Worm (Caenorhabditis elegans): Measurements from ENCODE around the gene sly-1.
A peak's percentile ranks its signal among the peaks of the same experiment; 100 is the strongest.

sly-1 gene

ce11 chrIII:10461164-10461546, 45.7 kb upstream of the sly-1 start, which contains the start of gene atx-2:
Gene atx-2, plus strand, starts transcription at chrIII:10461389.
- no peak for TF ChIP-seq ceh-9 (tag; optimal IDR thresholded peaks at IDR 0.05)
- TF ChIP-seq daf-12 (tag; optimal IDR thresholded peaks at IDR 0.05), result no peak
- TF ChIP-seq unc-39 (tag; optimal IDR thresholded peaks at IDR 0.05), result no peak
- peak; percentile 80 for TF ChIP-seq lin-15B (tag; optimal IDR thresholded peaks at IDR 0.05)
- peak; percentile 32 for TF ChIP-seq snpc-4 (tag; optimal IDR thresholded peaks at IDR 0.05)
- TF ChIP-seq nhr-25 (tag; optimal IDR thresholded peaks at IDR 0.05), result peak; percentile 56
- TF ChIP-seq jun-1 (tag; optimal IDR thresholded peaks at IDR 0.05), result no peak
- peak; percentile 72 for TF ChIP-seq mdl-1 (tag; optimal IDR thresholded peaks at IDR 0.05)
- TF ChIP-seq ZK546.5 (tag; optimal IDR thresholded peaks at IDR 0.05), result no peak
- TF ChIP-seq elt-3 (tag; optimal IDR thresholded peaks at IDR 0.05), result no peak
- TF ChIP-seq ceh-16 (tag; optimal IDR thresholded peaks at IDR 0.05), result peak; percentile 72
- TF ChIP-seq elt-1 (tag; optimal IDR thresholded peaks at IDR 0.05), result peak; percentile 56
- TF ChIP-seq nhr-43 (tag; optimal IDR thresholded peaks at IDR 0.05; ENCODE audit: poor library complexity, severe bottlenecking), result peak; percentile 93
- peak; percentile 98 for TF ChIP-seq hmg-11 (tag; optimal IDR thresholded peaks at IDR 0.05)
- no peak for TF ChIP-seq nhr-12 (tag; optimal IDR thresholded peaks at IDR 0.05)
- TF ChIP-seq nhr-11 (tag; optimal IDR thresholded peaks at IDR 0.05), result no peak
- TF ChIP-seq unc-62 (GFP tag; optimal IDR thresholded peaks at IDR 0.05), result no peak
- TF ChIP-seq pha-4 (tag; optimal IDR thresholded peaks at IDR 0.05), result peak; percentile 62
- peak; percentile 69 for TF ChIP-seq nfya-1 (tag; optimal IDR thresholded peaks at IDR 0.05; ENCODE audit: insufficient read depth)
- no peak for TF ChIP-seq ama-1 (optimal IDR thresholded peaks at IDR 0.05)
- peak; percentile 28 for TF ChIP-seq fos-1 (tag; optimal IDR thresholded peaks at IDR 0.05)
- TF ChIP-seq nhr-67 (tag; optimal IDR thresholded peaks at IDR 0.05), result no peak
- TF ChIP-seq nhr-23 (tag; optimal IDR thresholded peaks at IDR 0.05), result peak; percentile 77
- TF ChIP-seq lsy-12 (tag; optimal IDR thresholded peaks at IDR 0.05), result peak; percentile 85
- TF ChIP-seq ceh-28 (tag; optimal IDR thresholded peaks at IDR 0.05), result peak; percentile 73
- TF ChIP-seq nhr-77 (tag; optimal IDR thresholded peaks at IDR 0.05), result no peak
- TF ChIP-seq nhr-237 (tag; optimal IDR thresholded peaks at IDR 0.05), result no peak
- TF ChIP-seq elt-2 (tag; optimal IDR thresholded peaks at IDR 0.05), result peak; percentile 46
- peak; percentile 22 for TF ChIP-seq egl-27 (tag; optimal IDR thresholded peaks at IDR 0.05)
- peak; percentile 42 for TF ChIP-seq fkh-10 (GFP tag; optimal IDR thresholded peaks at IDR 0.05)
- no peak for TF ChIP-seq nhr-76 (tag; optimal IDR thresholded peaks at IDR 0.05)
- TF ChIP-seq nhr-28 (tag; optimal IDR thresholded peaks at IDR 0.05), result no peak
- peak; percentile 59 for TF ChIP-seq skn-1 (tag; optimal IDR thresholded peaks at IDR 0.05)
- peak; percentile 78 for TF ChIP-seq tbx-2 (tag; optimal IDR thresholded peaks at IDR 0.05)
- no peak for TF ChIP-seq zag-1 (tag; optimal IDR thresholded peaks at IDR 0.05)
- no peak for TF ChIP-seq aly-2 (tag; optimal IDR thresholded peaks at IDR 0.05)
- no peak for TF ChIP-seq sea-2 (GFP tag; optimal IDR thresholded peaks at IDR 0.05)
- peak; percentile 26 for TF ChIP-seq egl-5 (tag; optimal IDR thresholded peaks at IDR 0.05)
- TF ChIP-seq mml-1 (tag; optimal IDR thresholded peaks at IDR 0.05), result no peak
- TF ChIP-seq fkh-2 (tag; optimal IDR thresholded peaks at IDR 0.05), result no peak
- no peak for TF ChIP-seq ztf-11 (tag; optimal IDR thresholded peaks at IDR 0.05)
- TF ChIP-seq lin-39 (tag; optimal IDR thresholded peaks at IDR 0.05), result peak; percentile 91
- TF ChIP-seq pqm-1 (tag; optimal IDR thresholded peaks at IDR 0.05), result peak; percentile 11
- TF ChIP-seq R02D3.7 (tag; optimal IDR thresholded peaks at IDR 0.05), result peak; percentile 79
- TF ChIP-seq eor-1 (tag; optimal IDR thresholded peaks at IDR 0.05), result no peak
- no peak for TF ChIP-seq ztf-4 (tag; optimal IDR thresholded peaks at IDR 0.05)
- peak; percentile 56 for TF ChIP-seq ceh-82 (tag; optimal IDR thresholded peaks at IDR 0.05)

Data from whole organism, L3 larva.